Worm (Caenorhabditis elegans) whole organism, L2 larva: ENCODE results near the gene C35A5.3.

Experiments used
- C34F6.9 ChIP-seq: fragments of 150-350 bp; optimal IDR thresholded peaks from 2 replicates; lab custom pipeline; 2014; ENCODE audit warnings: missing biosample characterization, missing genetic modification characterization
- F13H6.1 ChIP-seq: sonication (generic microtip); optimal IDR thresholded peaks from 2 replicates; lab custom pipeline; 2016; ENCODE audit warnings: missing genetic modification characterization, missing compliant biosample characterization
- R02D3.7 ChIP-seq: fragments of 150-350 bp; optimal IDR thresholded peaks from 2 replicates; lab custom pipeline; 2014; ENCODE audit warnings: missing biosample characterization, missing genetic modification characterization
- Y55F3AM.14 ChIP-seq: fragments of 200-800 bp; sonication (Bioruptor generic); optimal IDR thresholded peaks from 2 replicates; lab custom pipeline; 2018; ENCODE audit warnings: mild to moderate bottlenecking, missing genetic modification characterization, missing compliant biosample characterization
- ZK546.5 ChIP-seq: sonication (generic microtip); optimal IDR thresholded peaks from 2 replicates; lab custom pipeline; 2017; ENCODE audit warnings: missing biosample characterization, missing genetic modification characterization
- alr-1 ChIP-seq: fragments of 150-350 bp; optimal IDR thresholded peaks from 2 replicates; lab custom pipeline; 2014; ENCODE audit warnings: missing biosample characterization, missing genetic modification characterization
- aly-2 ChIP-seq: fragments of 150-350 bp; optimal IDR thresholded peaks from 2 replicates; lab custom pipeline; 2014; ENCODE audit warnings: missing biosample characterization, missing genetic modification characterization
- blmp-1 ChIP-seq: sonication (generic microtip); optimal IDR thresholded peaks from 2 replicates; lab custom pipeline; 2017; ENCODE audit warnings: missing genetic modification characterization, mild to moderate bottlenecking, missing compliant biosample characterization, antibody characterized with exemption, moderate library complexity; ENCODE audit not compliant: insufficient read depth
- ceh-16 ChIP-seq: fragments of 150-350 bp; optimal IDR thresholded peaks from 2 replicates; lab custom pipeline; 2014; ENCODE audit warnings: missing biosample characterization, missing genetic modification characterization
- ceh-82 ChIP-seq: fragments of 150-350 bp; optimal IDR thresholded peaks from 2 replicates; lab custom pipeline; 2014; ENCODE audit warnings: missing biosample characterization, missing genetic modification characterization
- crh-2 ChIP-seq: sonication (generic microtip); optimal IDR thresholded peaks from 2 replicates; lab custom pipeline; 2017; ENCODE audit warnings: missing biosample characterization, missing genetic modification characterization
- dmd-4 ChIP-seq: sonication (generic microtip); optimal IDR thresholded peaks from 2 replicates; lab custom pipeline; 2017; ENCODE audit warnings: missing biosample characterization, missing genetic modification characterization
- egl-27 ChIP-seq: sonication (generic microtip); optimal IDR thresholded peaks from 3 replicates; lab custom pipeline; 2017; ENCODE audit warnings: missing biosample characterization, missing genetic modification reagents, missing genetic modification characterization
- elt-1 ChIP-seq: fragments of 150-350 bp; optimal IDR thresholded peaks from 2 replicates; lab custom pipeline; 2014; ENCODE audit warnings: missing biosample characterization, missing genetic modification characterization
- elt-3 ChIP-seq: sonication (generic microtip); optimal IDR thresholded peaks from 2 replicates; lab custom pipeline; 2017; ENCODE audit warnings: missing biosample characterization, missing genetic modification characterization
- fos-1 ChIP-seq: fragments of 150-350 bp; optimal IDR thresholded peaks from 2 replicates; lab custom pipeline; 2014; ENCODE audit warnings: missing biosample characterization, missing genetic modification characterization
- lin-11 ChIP-seq: fragments of 150-350 bp; sonication (generic microtip); optimal IDR thresholded peaks from 2 replicates; lab custom pipeline; 2014; ENCODE audit warnings: missing biosample characterization, missing genetic modification characterization, inconsistent platforms, mixed read lengths
- lin-13 ChIP-seq: fragments of 150-350 bp; optimal IDR thresholded peaks from 2 replicates; lab custom pipeline; 2014; ENCODE audit warnings: missing biosample characterization, missing genetic modification reagents, missing genetic modification characterization
- lin-39 ChIP-seq: fragments of 150-350 bp; optimal IDR thresholded peaks from 2 replicates; lab custom pipeline; 2014; ENCODE audit warnings: missing biosample characterization, missing genetic modification reagents, missing genetic modification characterization
- lsy-2 ChIP-seq, 2 experiments: fragments of 150-350 bp in 1 of 2; sonication (generic microtip) in 1 of 2; optimal IDR thresholded peaks; 2 replicates each; lab custom pipeline; 2014 to 2017; ENCODE audit warnings: missing biosample characterization in 2 of 2, missing genetic modification characterization in 2 of 2
- mab-5 ChIP-seq: fragments of 150-350 bp; optimal IDR thresholded peaks from 2 replicates; lab custom pipeline; 2014; ENCODE audit warnings: missing biosample characterization, missing genetic modification characterization
- mbf-1 ChIP-seq: sonication (generic microtip); optimal IDR thresholded peaks from 2 replicates; lab custom pipeline; 2017; ENCODE audit warnings: missing biosample characterization, missing genetic modification characterization
- mdl-1 ChIP-seq, 2 experiments: fragments of 150-350 bp in 1 of 2; sonication (generic microtip) in 1 of 2; optimal IDR thresholded peaks; 2 replicates each; lab custom pipeline; 2017; ENCODE audit warnings: missing biosample characterization in 2 of 2, missing genetic modification characterization in 2 of 2
- nhr-10 ChIP-seq: sonication (generic microtip); optimal IDR thresholded peaks from 2 replicates; lab custom pipeline; 2017; ENCODE audit warnings: missing biosample characterization, missing genetic modification characterization
- nhr-11 ChIP-seq: fragments of 150-350 bp; optimal IDR thresholded peaks from 2 replicates; lab custom pipeline; 2014; ENCODE audit warnings: missing biosample characterization, missing genetic modification characterization
- nhr-12 ChIP-seq: fragments of 150-350 bp; optimal IDR thresholded peaks from 2 replicates; lab custom pipeline; 2014; ENCODE audit warnings: missing biosample characterization, missing genetic modification characterization
- nhr-129 ChIP-seq: fragments of 150-350 bp; optimal IDR thresholded peaks from 2 replicates; lab custom pipeline; 2014; ENCODE audit warnings: missing biosample characterization, missing genetic modification characterization
- nhr-21 ChIP-seq: fragments of 150-350 bp; optimal IDR thresholded peaks from 2 replicates; lab custom pipeline; 2014; ENCODE audit warnings: missing biosample characterization, missing genetic modification characterization
- nhr-23 ChIP-seq: fragments of 150-350 bp; optimal IDR thresholded peaks from 2 replicates; lab custom pipeline; 2014; ENCODE audit warnings: missing biosample characterization, missing genetic modification reagents, missing genetic modification characterization
- nhr-237 ChIP-seq: fragments of 150-350 bp; optimal IDR thresholded peaks from 2 replicates; lab custom pipeline; 2014; ENCODE audit warnings: missing biosample characterization, missing genetic modification characterization
- nhr-25 ChIP-seq: fragments of 150-350 bp; sonication (generic microtip); optimal IDR thresholded peaks from 3 replicates; lab custom pipeline; 2014; ENCODE audit warnings: missing biosample characterization, missing genetic modification characterization
- nhr-6 ChIP-seq: fragments of 150-350 bp; optimal IDR thresholded peaks from 2 replicates; lab custom pipeline; 2014; ENCODE audit warnings: missing biosample characterization, missing genetic modification characterization
- nhr-77 ChIP-seq: fragments of 150-350 bp; optimal IDR thresholded peaks from 2 replicates; lab custom pipeline; 2014; ENCODE audit warnings: missing biosample characterization, missing genetic modification characterization
- peb-1 ChIP-seq: fragments of 150-350 bp; optimal IDR thresholded peaks from 2 replicates; lab custom pipeline; 2014; ENCODE audit warnings: missing biosample characterization, missing genetic modification characterization
- sem-4 ChIP-seq: fragments of 150-350 bp; optimal IDR thresholded peaks from 2 replicates; lab custom pipeline; 2014; ENCODE audit warnings: missing biosample characterization, missing genetic modification reagents, missing genetic modification characterization
- skn-1 ChIP-seq: sonication (generic microtip); optimal IDR thresholded peaks from 2 replicates; lab custom pipeline; 2017; ENCODE audit warnings: missing biosample characterization, missing genetic modification characterization
- sma-3 ChIP-seq: sonication (generic microtip); optimal IDR thresholded peaks from 2 replicates; lab custom pipeline; 2016; ENCODE audit warnings: missing genetic modification reagents, missing genetic modification characterization, missing compliant biosample characterization
- sma-9 ChIP-seq, 2 experiments: fragments of 150-350 bp in 1 of 2; sonication (generic microtip) in 1 of 2; optimal IDR thresholded peaks; 2 replicates each; lab custom pipeline; 2014 to 2016; ENCODE audit warnings: missing genetic modification characterization in 2 of 2, mild to moderate bottlenecking in 1 of 2, missing biosample characterization in 1 of 2, missing compliant biosample characterization in 1 of 2, missing genetic modification reagents in 1 of 2, moderate library complexity in 1 of 2
- snpc-4 ChIP-seq: fragments of 150-350 bp; optimal IDR thresholded peaks from 2 replicates; lab custom pipeline; 2014; ENCODE audit warnings: missing biosample characterization, missing genetic modification characterization
- unc-55 ChIP-seq: fragments of 150-350 bp; sonication (generic microtip); optimal IDR thresholded peaks from 3 replicates; lab custom pipeline; 2014; ENCODE audit warnings: missing biosample characterization, missing genetic modification reagents, missing genetic modification characterization
- unc-62 ChIP-seq: fragments of 150-350 bp; optimal IDR thresholded peaks from 2 replicates; lab custom pipeline; 2014; ENCODE audit warnings: missing biosample characterization, missing genetic modification reagents, missing genetic modification characterization
- zag-1 ChIP-seq: fragments of 150-350 bp; optimal IDR thresholded peaks from 2 replicates; lab custom pipeline; 2014; ENCODE audit warnings: missing biosample characterization, missing genetic modification characterization
- ztf-1 ChIP-seq: fragments of 200-800 bp; sonication (Bioruptor generic); conservative IDR thresholded peaks from 2 replicates; pipeline ENCODE4 v1.3.6; 2022; ENCODE audit warnings: missing genetic modification characterization, missing compliant biosample characterization
- ztf-11 ChIP-seq: sonication (generic microtip); optimal IDR thresholded peaks from 2 replicates; lab custom pipeline; 2017; ENCODE audit warnings: missing biosample characterization, missing genetic modification characterization
- ztf-4 ChIP-seq: fragments of 150-350 bp; optimal IDR thresholded peaks from 2 replicates; lab custom pipeline; 2014; ENCODE audit warnings: missing biosample characterization, missing genetic modification characterization

C35A5.3 gene

ce11 chrV:10468190-10468589 lies 33.0 kb downstream of the C35A5.3 start, which contains the start of gene egl-9 (continued):
- no peak for TF ChIP-seq peb-1
- TF ChIP-seq nhr-12 (tag; lab: Kevin White, UChicago), result no peak
- TF ChIP-seq lin-11, result no peak
- no peak for TF ChIP-seq ZK546.5
- no peak for TF ChIP-seq sem-4 (tag; lab: Kevin White, UChicago)
- no peak for TF ChIP-seq nhr-6 (tag; lab: Kevin White, UChicago)
- TF ChIP-seq nhr-77 (tag; lab: Kevin White, UChicago), result no peak
- peak; percentile 40 for TF ChIP-seq Y55F3AM.14 (GFP tag; lab: Kevin White, UChicago)
- TF ChIP-seq nhr-10 (tag; lab: Kevin White, UChicago), result no peak
- peak; percentile 55 for TF ChIP-seq fos-1 (tag; lab: Kevin White, UChicago)
- TF ChIP-seq, all 48 proteins: peak for 9

ce11 chrV:10467659-10468058 lies 33.5 kb downstream of the C35A5.3 start:
- TF ChIP-seq nhr-23 (no peak), unc-62 (GFP tag; lab: Kevin White, UChicago) (no peak), lin-39 (no peak), nhr-25 (tag; lab: Kevin White, UChicago) (no peak), sem-4 (tag; lab: Kevin White, UChicago) (no peak)

- TF ChIP-seq nhr-6 (tag; lab: Kevin White, UChicago) (no peak), sma-9 (GFP tag; optimal IDR thresholded peaks at IDR 0.05; lab: Kevin White, UChicago) (peak; percentile 67), sma-9 (tag; optimal IDR thresholded peaks at IDR 0.05; lab: Kevin White, UChicago) (no peak)
Measured at ce11 chrV:10467104-10467503, 34.1 kb downstream of the C35A5.3 start.

- TF ChIP-seq unc-55, result peak; percentile 96
- TF ChIP-seq snpc-4 (tag; lab: Kevin White, UChicago), result peak; percentile 74
- peak; percentile 7 for TF ChIP-seq elt-1 (tag; lab: Kevin White, UChicago)
- no peak for TF ChIP-seq nhr-11
- peak; percentile 58 for TF ChIP-seq lin-39
- TF ChIP-seq crh-2, result peak; percentile 98
- TF ChIP-seq unc-62 (GFP tag; lab: Kevin White, UChicago), result peak; percentile 61
- no peak for TF ChIP-seq nhr-12 (tag; lab: Kevin White, UChicago)
- TF ChIP-seq sem-4 (tag; lab: Kevin White, UChicago), result peak; percentile 97
- no peak for TF ChIP-seq nhr-237 (tag; lab: Kevin White, UChicago)
- TF ChIP-seq ZK546.5, result peak; percentile 12
- no peak for TF ChIP-seq ztf-11 (tag; lab: Kevin White, UChicago)
- TF ChIP-seq C34F6.9 (tag; lab: Kevin White, UChicago), result peak; percentile 98
- TF ChIP-seq nhr-77 (tag; lab: Kevin White, UChicago), result peak; percentile 70
- TF ChIP-seq aly-2 (tag; lab: Kevin White, UChicago), result no peak
- TF ChIP-seq ceh-82 (tag; lab: Kevin White, UChicago), result peak; percentile 68
- peak; percentile 95 for TF ChIP-seq zag-1
- peak; percentile 94 for TF ChIP-seq fos-1 (tag; lab: Kevin White, UChicago)
- peak; percentile 86 for TF ChIP-seq alr-1 (tag; lab: Kevin White, UChicago)
- peak; percentile 90 for TF ChIP-seq blmp-1 (tag; lab: Kevin White, UChicago)
- peak; percentile 97 for TF ChIP-seq sma-3 (GFP tag; lab: Kevin White, UChicago)
- TF ChIP-seq nhr-25 (tag; lab: Kevin White, UChicago), result peak; percentile 95
- TF ChIP-seq mbf-1, result no peak
- peak; percentile 89 for TF ChIP-seq lin-13 (GFP tag; lab: Kevin White, UChicago)
- peak; percentile 71 to 94 for TF ChIP-seq lsy-2 (tag; optimal IDR thresholded peaks at IDR 0.05; lab: Kevin White, UChicago)
- TF ChIP-seq sma-9 (GFP tag; optimal IDR thresholded peaks at IDR 0.05; lab: Kevin White, UChicago), result peak; percentile 99
- TF ChIP-seq sma-9 (tag; optimal IDR thresholded peaks at IDR 0.05; lab: Kevin White, UChicago), result peak; percentile 56
- no peak for TF ChIP-seq peb-1
- no peak for TF ChIP-seq ztf-1 (GFP tag; lab: Robert Waterston, UW)
- TF ChIP-seq ceh-16, result no peak
- peak; percentile 99 for TF ChIP-seq nhr-129 (tag; lab: Kevin White, UChicago)
- no peak for TF ChIP-seq nhr-23
- TF ChIP-seq mab-5 (tag; lab: Kevin White, UChicago), result peak; percentile 89
- no peak for TF ChIP-seq R02D3.7 (tag; lab: Kevin White, UChicago)
- peak; percentile 97 for TF ChIP-seq Y55F3AM.14 (GFP tag; lab: Kevin White, UChicago)
- peak; percentile 89 for TF ChIP-seq ztf-4 (tag; lab: Kevin White, UChicago)
- TF ChIP-seq F13H6.1 (tag; lab: Kevin White, UChicago), result peak; percentile 97
- TF ChIP-seq skn-1, result peak; percentile 76
- peak; percentile 96 for TF ChIP-seq egl-27 (tag; lab: Kevin White, UChicago)
- peak; percentile 99 for TF ChIP-seq mdl-1 (tag; optimal IDR thresholded peaks at IDR 0.05; lab: Kevin White, UChicago)
- TF ChIP-seq nhr-10 (tag; lab: Kevin White, UChicago), result peak; percentile 44
- TF ChIP-seq elt-3 (tag; lab: Kevin White, UChicago), result no peak
- no peak for TF ChIP-seq dmd-4 (tag; lab: Kevin White, UChicago)
- TF ChIP-seq lin-11, result peak; percentile 87
- peak; percentile 98 for TF ChIP-seq nhr-21 (tag; lab: Kevin White, UChicago)
Measured at ce11 chrV:10466607-10467092, 34.5 kb downstream of the C35A5.3 start.
